Fruit fly (Drosophila melanogaster): ENCODE measurements around the gene Tsp3A.

The Tsp3A gene

dm6 chrX:2659430-2660075 lies 40.0 kb upstream of the Tsp3A start (continued):
- TF ChIP-seq CG31441 (GFP tag; IDR thresholded peaks at IDR 0.05) (0 out of 2 replicates have a peak, but pooled peaks have one; percentile 26), z (GFP tag; IDR thresholded peaks at IDR 0.05) (no peak), CG7839 (tag; optimal IDR thresholded peaks at IDR 0.05) (peak; percentile 9), bsh (GFP tag; optimal IDR thresholded peaks at IDR 0.05) (peak in 1 of 2 experiments; percentile 8), nmo (GFP tag; optimal IDR thresholded peaks at IDR 0.05) (peak; percentile 16), row (GFP tag; IDR thresholded peaks at IDR 0.05) (0 out of 3 replicates have a peak, but pooled peaks have one; percentile 19), ato (GFP tag; IDR thresholded peaks at IDR 0.05; ENCODE audit: partially characterized antibody) (no peak), zf30C (GFP tag; optimal IDR thresholded peaks at IDR 0.05) (peak; percentile 61), sisA (GFP tag; IDR thresholded peaks at IDR 0.05) (no peak), phol (tag; optimal IDR thresholded peaks at IDR 0.05) (peak; percentile 16), her (GFP tag; optimal IDR thresholded peaks at IDR 0.05) (no peak), CG31388 (GFP tag; optimal IDR thresholded peaks at IDR 0.05) (no peak), tna (GFP tag; IDR thresholded peaks at IDR 0.05; ENCODE audit: partially characterized antibody) (no peak), CG2712 (tag; optimal IDR thresholded peaks at IDR 0.05) (peak; percentile 3), jing (GFP tag; optimal IDR thresholded peaks at IDR 0.05) (no peak), nom (GFP tag; optimal IDR thresholded peaks at IDR 0.05) (peak; percentile 23), Gug (GFP tag; IDR thresholded peaks at IDR 0.05) (no peak), ERR (GFP tag; optimal IDR thresholded peaks at IDR 0.05) (no peak), CG9215 (GFP tag; IDR thresholded peaks at IDR 0.05) (no peak), CG32532 (GFP tag; IDR thresholded peaks at IDR 0.05) (no peak), CG14965 (GFP tag; optimal IDR thresholded peaks at IDR 0.05; ENCODE audit: borderline replicate concordance) (peak; percentile 93), sens-2 (GFP tag; IDR thresholded peaks at IDR 0.05) (0 out of 2 replicates have a peak, but pooled peaks have one; percentile 18), shn (GFP tag; optimal IDR thresholded peaks at IDR 0.05) (no peak), CG11247 (GFP tag; IDR thresholded peaks at IDR 0.05) (0 out of 2 replicates have a peak, but pooled peaks have one; percentile 18), dpn (GFP tag; optimal IDR thresholded peaks at IDR 0.05) (no peak), grn (GFP tag; optimal IDR thresholded peaks at IDR 0.05) (no peak), luna (GFP tag; optimal IDR thresholded peaks at IDR 0.05) (no peak), pros (GFP tag; optimal IDR thresholded peaks at IDR 0.05) (no peak), CG4730 (GFP tag; IDR thresholded peaks at IDR 0.05) (no peak), CG3407 (GFP tag; optimal IDR thresholded peaks at IDR 0.05) (no peak), Xrp1 (GFP tag; IDR thresholded peaks at IDR 0.05) (peak; percentile 19; the same call in 1 of the 2 replicates), CG15696 (tag; optimal IDR thresholded peaks at IDR 0.05) (no peak), Drgx (GFP tag; IDR thresholded peaks at IDR 0.05) (peak; percentile 58), CG18764 (GFP tag; optimal IDR thresholded peaks at IDR 0.05) (no peak), gt (GFP tag; IDR thresholded peaks at IDR 0.05) (no peak), ATbp (GFP tag; optimal IDR thresholded peaks at IDR 0.05) (peak; percentile 12), CG11093 (GFP tag; IDR thresholded peaks at IDR 0.05) (no peak), dysf (GFP tag; IDR thresholded peaks at IDR 0.05) (no peak), CG17612 (GFP tag; IDR thresholded peaks at IDR 0.05) (no peak), gsb-n (tag; optimal IDR thresholded peaks at IDR 0.05) (no peak), D19A (tag; optimal IDR thresholded peaks at IDR 0.05) (peak; percentile 27), CTCF (GFP tag; optimal IDR thresholded peaks at IDR 0.05) (peak; percentile 88), Sox100B (GFP tag; optimal IDR thresholded peaks at IDR 0.05) (no peak), Med (GFP tag) (no peak), crol (GFP tag; IDR thresholded peaks at IDR 0.05) (no peak), Vsx1 (GFP tag; optimal IDR thresholded peaks at IDR 0.05) (no peak), lov (optimal IDR thresholded peaks at IDR 0.05) (no peak), lov (GFP tag; IDR thresholded peaks at IDR 0.05) (0 out of 3 replicates have a peak, but pooled peaks have one; percentile 50), Fer2 (tag; optimal IDR thresholded peaks at IDR 0.05) (no peak), HmgD (GFP tag; optimal IDR thresholded peaks at IDR 0.05) (no peak), HmgZ (tag; optimal IDR thresholded peaks at IDR 0.05) (no peak), h (optimal IDR thresholded peaks at IDR 0.05) (peak; percentile 68)
